Worm (Caenorhabditis elegans): Measurements from ENCODE around the gene Y55F3BL.4.

ce11 chrIV:854357-855269 lies 49.7 kb downstream of the Y55F3BL.4 start, which contains the start of the genes lem-4 and Y55F3BR.11:
- TF ChIP-seq nhr-12 (tag; optimal IDR thresholded peaks at IDR 0.05) (no peak), aly-2 (tag; optimal IDR thresholded peaks at IDR 0.05) (no peak), tlp-1 (tag; optimal IDR thresholded peaks at IDR 0.05) (no peak), tbx-2 (tag; optimal IDR thresholded peaks at IDR 0.05) (peak; percentile 74), lin-39 (tag; optimal IDR thresholded peaks at IDR 0.05) (peak; percentile 63), blmp-1 (tag; optimal IDR thresholded peaks at IDR 0.05) (peak; percentile 31), lsy-2 (tag; optimal IDR thresholded peaks at IDR 0.05) (peak; percentile 85), nhr-28 (tag; optimal IDR thresholded peaks at IDR 0.05) (no peak), nhr-11 (tag; optimal IDR thresholded peaks at IDR 0.05) (peak; percentile 5), elt-2 (tag; optimal IDR thresholded peaks at IDR 0.05) (peak; percentile 48)
